Worm (Caenorhabditis elegans) whole organism, mixed stage, embryonic: ENCODE measurements around the gene F43C11.10.

Source experiments
- M03D4.4 ChIP-seq: sonication (generic microtip); optimal IDR thresholded peaks from 2 replicates; lab custom pipeline; 2017; ENCODE audit warnings: mild to moderate bottlenecking, missing genetic modification characterization, missing compliant biosample characterization
- cnd-1 ChIP-seq: fragments of 200-800 bp; sonication (Bioruptor generic); optimal IDR thresholded peaks from 2 replicates; lab custom pipeline; 2018; ENCODE audit warnings: mild to moderate bottlenecking, missing genetic modification characterization, missing compliant biosample characterization
- elt-3 ChIP-seq: fragments of 150-350 bp; optimal IDR thresholded peaks from 2 replicates; lab custom pipeline; 2014; ENCODE audit warnings: missing biosample characterization, missing genetic modification characterization
- mab-5 ChIP-seq: fragments of 150-350 bp; optimal IDR thresholded peaks from 2 replicates; lab custom pipeline; 2014; ENCODE audit warnings: missing biosample characterization, missing genetic modification characterization
- nhr-12 ChIP-seq: fragments of 150-350 bp; optimal IDR thresholded peaks from 2 replicates; lab custom pipeline; 2014; ENCODE audit warnings: missing biosample characterization, missing genetic modification characterization
- nhr-237 ChIP-seq: fragments of 150-350 bp; optimal IDR thresholded peaks from 2 replicates; lab custom pipeline; 2014; ENCODE audit warnings: missing biosample characterization, missing genetic modification characterization
- nhr-28 ChIP-seq: fragments of 150-350 bp; optimal IDR thresholded peaks from 2 replicates; lab custom pipeline; 2014; ENCODE audit warnings: missing biosample characterization, missing genetic modification characterization
- pha-4 ChIP-seq: fragments of 150-350 bp; optimal IDR thresholded peaks from 2 replicates; lab custom pipeline; 2018; ENCODE audit warnings: missing biosample characterization, missing genetic modification reagents, missing genetic modification characterization
- ztf-11 ChIP-seq: fragments of 150-350 bp; optimal IDR thresholded peaks from 2 replicates; lab custom pipeline; 2014; ENCODE audit warnings: missing biosample characterization, missing genetic modification characterization

- no peak for TF ChIP-seq nhr-237 (tag; lab: Kevin White, UChicago)
- no peak for TF ChIP-seq M03D4.4 (tag; lab: Kevin White, UChicago)
- no peak for TF ChIP-seq nhr-12 (tag; lab: Kevin White, UChicago)
- no peak for TF ChIP-seq cnd-1 (tag; lab: Kevin White, UChicago)
- no peak for TF ChIP-seq mab-5 (tag; lab: Kevin White, UChicago)
- TF ChIP-seq nhr-28 = no peak
- TF ChIP-seq elt-3 (tag; lab: Kevin White, UChicago) = no peak
- TF ChIP-seq pha-4 (tag; lab: Kevin White, UChicago) = no peak
- TF ChIP-seq ztf-11 (tag; lab: Kevin White, UChicago) = no peak
These were observed 14.3 kb upstream of the F43C11.10 start, which contains the start of the genes F43C11.12 and F16G10.5 for ce11 chrII:2366623-2367365.
